Fruit fly (Drosophila melanogaster): Measurements from ENCODE around the gene CG5171.

dm6 chr2L:7424907-7425689, 24.0 kb downstream of the CG5171 start:
- peak; percentile 95 for TF ChIP-seq psq (GFP tag; optimal IDR thresholded peaks at IDR 0.05)
- TF ChIP-seq sv (GFP tag; optimal IDR thresholded peaks at IDR 0.05) = peak; percentile 40
- peak; percentile 91 for TF ChIP-seq OdsH (GFP tag; optimal IDR thresholded peaks at IDR 0.05)
- peak; percentile 93 for TF ChIP-seq br (GFP tag; optimal IDR thresholded peaks at IDR 0.05)
- TF ChIP-seq Dfd (GFP tag; optimal IDR thresholded peaks at IDR 0.05) = no peak
